Fruit fly (Drosophila melanogaster): ENCODE results near the gene CG31924.

The CG31924 gene

dm6 chr2L:1354819-1355218 is at the start of gene CG31924:
CG31924 (minus strand) TSS chr2L:1354919.
- TF ChIP-seq CTCF (optimal IDR thresholded peaks at IDR 0.05) (no peak), CG8478 (optimal IDR thresholded peaks at IDR 0.05) (no peak)

dm6 chr2L:1402728-1403127 is 48.0 kb upstream of the CG31924 start:
- TF ChIP-seq CG8478 (optimal IDR thresholded peaks at IDR 0.05): no peak
- TF ChIP-seq CTCF (optimal IDR thresholded peaks at IDR 0.05): no peak

dm6 chr2L:1399434-1399833 is 44.7 kb upstream of the CG31924 start:
- no peak for TF ChIP-seq CTCF (optimal IDR thresholded peaks at IDR 0.05)

dm6 chr2L:1393611-1394010 is 38.9 kb upstream of the CG31924 start:
- TF ChIP-seq CTCF (optimal IDR thresholded peaks at IDR 0.05): no peak
- no peak for TF ChIP-seq CG8478 (optimal IDR thresholded peaks at IDR 0.05)

- TF ChIP-seq CG8478 (optimal IDR thresholded peaks at IDR 0.05) (no peak), CTCF (optimal IDR thresholded peaks at IDR 0.05) (no peak)
These were observed 35.6 kb upstream of the CG31924 start for dm6 chr2L:1390271-1390670.

dm6 chr2L:1387811-1388210 is 33.1 kb upstream of the CG31924 start:
- no peak for TF ChIP-seq CG8478 (optimal IDR thresholded peaks at IDR 0.05)
- no peak for TF ChIP-seq CTCF (optimal IDR thresholded peaks at IDR 0.05)

dm6 chr2L:1386512-1386911 is 31.8 kb upstream of the CG31924 start:
- TF ChIP-seq CG8478 (optimal IDR thresholded peaks at IDR 0.05): no peak

dm6 chr2L:1377635-1378034 is 22.9 kb upstream of the CG31924 start:
- TF ChIP-seq CG8478 (optimal IDR thresholded peaks at IDR 0.05): no peak

- TF ChIP-seq CG8478 (optimal IDR thresholded peaks at IDR 0.05) (no peak), CTCF (optimal IDR thresholded peaks at IDR 0.05) (no peak)
These were observed 13.0 kb upstream of the CG31924 start, which contains the start of gene CG14346 for dm6 chr2L:1367696-1368095. CG14346 (plus strand) TSS chr2L:1367996.

- TF ChIP-seq CTCF (optimal IDR thresholded peaks at IDR 0.05) (no peak), CG8478 (optimal IDR thresholded peaks at IDR 0.05) (no peak)
These were observed 10.3 kb upstream of the CG31924 start for dm6 chr2L:1365037-1365436.

- TF ChIP-seq CG8478 (optimal IDR thresholded peaks at IDR 0.05) (no peak), CTCF (optimal IDR thresholded peaks at IDR 0.05) (peak; percentile 65 to 82)
These were observed 7.3 kb upstream of the CG31924 start, which contains the start of gene NLaz for dm6 chr2L:1361771-1362632. NLaz (minus strand) TSS chr2L:1361821.

- no peak for TF ChIP-seq CG8478 (optimal IDR thresholded peaks at IDR 0.05)
- no peak for TF ChIP-seq CTCF (optimal IDR thresholded peaks at IDR 0.05)
These were observed 5.0 kb upstream of the CG31924 start, which contains the start of gene CG31659 for dm6 chr2L:1359690-1360089. CG31659 (minus strand) TSS chr2L:1359790.

- TF ChIP-seq CTCF (optimal IDR thresholded peaks at IDR 0.05): no peak
- no peak for TF ChIP-seq CG8478 (optimal IDR thresholded peaks at IDR 0.05)
These were observed 1.1 kb upstream of the CG31924 start, which contains the start of gene CG5565 for dm6 chr2L:1355824-1356223. CG5565 (minus strand) TSS chr2L:1355924.

- TF ChIP-seq CG8478 (optimal IDR thresholded peaks at IDR 0.05) (no peak), CTCF (optimal IDR thresholded peaks at IDR 0.05) (no peak)
These were observed 710 bp downstream of the CG31924 start, which contains the start of gene CG5561 for dm6 chr2L:1354009-1354408. CG5561 (minus strand) TSS chr2L:1354109.

dm6 chr2L:1352768-1353167 is 2.0 kb downstream of the CG31924 start, which contains the start of gene CG5556:
CG5556 (minus strand) TSS chr2L:1352868.
- TF ChIP-seq CTCF (optimal IDR thresholded peaks at IDR 0.05) (no peak), CG8478 (optimal IDR thresholded peaks at IDR 0.05) (no peak)

- TF ChIP-seq CG8478 (optimal IDR thresholded peaks at IDR 0.05) (no peak), CTCF (optimal IDR thresholded peaks at IDR 0.05) (peak; percentile 16 to 53)
These were observed 8.7 kb downstream of the CG31924 start for dm6 chr2L:1346034-1346433.

All from S2 (cell line).